Worm (Caenorhabditis elegans) whole organism, dauer: ENCODE measurements around the gene nspd-6.
"Not testable (repeated sequence)": the region's sequence is repeated elsewhere in the genome, so short reads cannot be mapped to it uniquely, and the experiment has no call there.

Experiments used
- unc-62 ChIP-seq: sonication (generic microtip); optimal IDR thresholded peaks from 2 replicates; lab custom pipeline; 2017; ENCODE audit warnings: missing biosample characterization, missing genetic modification reagents, missing genetic modification characterization

nspd-6 gene

DNA sequence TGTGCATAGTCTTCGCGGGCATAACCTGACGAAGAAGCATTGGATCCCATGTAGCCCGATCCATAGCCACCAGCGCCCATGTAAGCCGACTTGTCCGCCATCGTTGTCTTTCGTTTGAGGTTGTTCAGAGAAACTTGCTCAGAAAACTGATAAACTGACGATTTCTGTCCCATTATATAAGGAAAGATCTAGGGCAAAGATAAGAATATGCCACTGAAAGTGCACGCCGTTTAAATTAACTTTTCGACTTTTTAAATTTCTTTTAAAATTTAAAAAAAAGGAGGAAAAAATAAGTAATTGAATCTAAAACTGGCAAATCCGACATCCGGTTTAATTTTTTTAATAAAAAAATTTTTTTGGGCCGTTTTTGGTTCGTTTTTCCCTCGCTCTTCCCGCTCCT, at the start of gene nspd-6:
nspd-6 (minus strand) TSS at position 101 of the 400 bp plus-strand sequence.
- TF ChIP-seq unc-62 (GFP tag; lab: Kevin White, UChicago) = not testable (repeated sequence)

DNA sequence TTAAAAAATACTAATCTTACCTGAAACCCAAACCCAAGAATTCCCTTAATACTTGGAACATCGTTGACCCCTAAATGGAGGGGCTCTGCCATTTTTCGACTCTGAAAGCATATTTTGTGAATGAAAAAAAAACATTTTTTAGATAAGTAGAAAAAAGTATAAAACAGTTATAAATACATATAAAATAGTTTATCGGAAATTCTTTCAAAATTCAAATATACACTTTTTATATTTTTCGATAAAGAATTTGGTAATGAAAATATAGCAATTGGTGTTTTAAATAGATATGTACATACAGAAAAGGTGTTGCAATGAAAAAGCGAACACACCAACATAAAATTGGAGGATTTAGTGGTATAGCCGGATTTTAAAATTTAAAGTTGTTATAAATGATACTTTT, 49.6 kb upstream of the nspd-6 start, which contains the start of gene Y59E9AL.4:
Y59E9AL.4 (minus strand) TSS at position 101 of the 400 bp plus-strand sequence.
- no peak for TF ChIP-seq unc-62 (GFP tag; lab: Kevin White, UChicago)

DNA sequence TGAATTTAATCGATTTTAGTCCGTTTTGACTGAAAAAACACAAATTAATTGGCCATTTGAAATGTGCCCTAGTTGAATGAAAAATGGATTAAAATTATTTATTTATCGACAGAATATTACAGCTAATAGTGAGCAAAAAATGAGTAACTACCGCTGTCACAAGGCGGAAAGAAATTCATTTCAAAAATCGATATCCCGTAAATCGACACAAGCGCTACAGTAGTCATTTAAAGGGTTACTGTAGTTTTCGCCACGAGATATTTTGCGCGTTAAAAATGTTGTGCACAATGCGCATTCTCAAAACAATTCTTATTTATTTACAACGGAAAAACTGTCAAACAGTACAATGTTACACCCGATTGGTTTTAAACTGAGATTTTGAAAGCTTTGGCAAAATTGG, 45.1 kb upstream of the nspd-6 start:
- TF ChIP-seq unc-62 (GFP tag; lab: Kevin White, UChicago) = no peak

DNA sequence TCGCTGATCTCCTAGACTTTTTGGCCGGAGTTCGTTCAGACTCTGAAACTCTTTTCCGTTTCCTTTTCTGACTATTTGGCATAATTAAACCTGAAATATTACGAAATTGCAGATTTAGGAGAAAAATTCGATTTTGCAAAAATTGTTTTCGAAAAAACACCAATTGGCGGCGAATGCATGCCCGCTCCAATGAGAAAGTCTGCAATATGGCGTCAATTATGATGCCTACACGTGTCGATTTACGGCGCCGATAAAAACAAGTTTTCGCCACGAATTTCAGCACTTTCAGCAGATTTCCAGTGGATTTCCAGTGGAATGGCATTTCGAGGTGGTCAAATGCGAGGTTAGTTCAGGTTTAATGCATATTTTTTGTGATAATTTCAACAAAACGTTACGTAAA, 43.9 kb upstream of the nspd-6 start, which contains the start of the genes Y59E9AL.36 and nbet-1:
Y59E9AL.36 (minus strand) TSS at position 92 of the 400 bp plus-strand sequence.
nbet-1 (plus strand) TSS at position 112 of the 400 bp plus-strand sequence.
- no peak for TF ChIP-seq unc-62 (GFP tag; lab: Kevin White, UChicago)

DNA sequence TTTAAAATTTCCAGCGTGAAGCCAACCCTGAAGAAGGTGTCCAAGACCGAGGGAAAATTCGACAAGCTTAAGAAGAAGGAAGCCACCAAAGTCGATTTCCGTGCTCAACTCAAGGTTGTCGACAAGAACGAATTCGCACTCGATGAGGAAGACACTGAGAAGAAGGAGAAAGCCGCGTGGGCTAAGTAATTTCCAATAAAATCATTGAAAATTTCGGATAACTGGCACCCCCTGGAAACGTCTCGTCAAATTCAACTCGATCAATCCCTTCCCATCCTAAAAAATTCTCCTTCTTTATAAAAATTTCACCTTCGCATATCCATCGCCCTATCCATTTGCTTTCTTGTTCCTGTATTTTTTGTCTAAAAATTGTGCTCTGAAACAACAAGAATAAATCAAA, 41.2 kb upstream of the nspd-6 start:
- no peak for TF ChIP-seq unc-62 (GFP tag; lab: Kevin White, UChicago)

DNA sequence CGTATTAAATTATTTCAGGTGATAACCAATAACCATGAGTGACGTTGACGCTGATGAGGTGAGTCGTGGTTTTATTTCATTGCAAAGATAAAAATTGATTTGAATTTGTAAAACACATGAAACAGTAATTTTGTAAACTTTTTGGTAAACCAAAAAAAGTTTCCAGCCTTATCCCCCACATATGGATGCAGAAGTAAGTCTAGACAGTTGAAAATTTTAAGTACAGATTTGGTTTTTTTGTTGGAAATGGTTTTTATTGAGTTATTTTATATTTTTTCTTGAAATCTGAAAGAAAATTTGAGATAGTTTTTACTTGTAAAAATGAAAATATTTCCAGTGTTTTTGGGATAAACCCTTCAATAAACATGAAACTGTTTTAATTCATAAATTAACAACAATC, 39.0 kb upstream of the nspd-6 start, which contains the start of gene tni-4:
tni-4 (plus strand) TSS at position 19 of the 400 bp plus-strand sequence.
- no peak for TF ChIP-seq unc-62 (GFP tag; lab: Kevin White, UChicago)

DNA sequence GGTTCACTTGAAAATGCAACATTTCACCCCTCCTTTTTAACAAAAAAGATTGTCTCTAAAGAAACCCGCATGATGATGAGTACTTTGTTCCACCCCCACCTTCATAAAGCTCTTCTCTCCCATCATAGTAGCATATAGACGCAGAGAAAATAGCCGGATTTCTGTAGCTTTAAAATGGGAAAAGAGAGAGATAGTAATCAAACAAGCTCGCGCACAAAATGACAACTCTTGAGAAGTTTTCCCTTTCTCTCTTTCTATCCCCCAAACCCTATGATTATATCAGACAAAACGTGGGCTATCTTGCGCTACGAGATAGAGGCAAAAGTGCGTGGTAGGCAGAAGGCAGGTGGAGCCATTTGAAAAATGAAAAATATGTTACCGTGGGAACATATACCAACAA, 37.0 kb upstream of the nspd-6 start:
- no peak for TF ChIP-seq unc-62 (GFP tag; lab: Kevin White, UChicago)

DNA sequence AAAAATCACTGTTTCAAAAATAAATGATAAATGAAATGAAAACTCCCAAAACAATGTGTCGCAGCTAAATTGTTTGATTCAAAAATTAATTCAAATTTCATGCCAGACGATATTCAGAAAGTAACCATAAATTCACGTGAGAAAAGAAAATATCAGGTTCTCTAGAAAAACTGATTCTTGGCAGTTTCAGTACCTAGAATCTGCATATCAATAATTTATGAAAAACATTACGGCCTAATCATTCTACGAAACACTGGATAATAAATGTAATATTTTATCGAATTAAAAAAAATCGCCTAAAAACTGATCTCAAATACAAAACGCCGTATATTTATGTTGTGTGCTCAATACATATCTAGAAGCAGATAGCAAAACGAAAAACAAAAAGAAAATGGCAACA, 35.3 kb upstream of the nspd-6 start:
- TF ChIP-seq unc-62 (GFP tag; lab: Kevin White, UChicago) = no peak

DNA sequence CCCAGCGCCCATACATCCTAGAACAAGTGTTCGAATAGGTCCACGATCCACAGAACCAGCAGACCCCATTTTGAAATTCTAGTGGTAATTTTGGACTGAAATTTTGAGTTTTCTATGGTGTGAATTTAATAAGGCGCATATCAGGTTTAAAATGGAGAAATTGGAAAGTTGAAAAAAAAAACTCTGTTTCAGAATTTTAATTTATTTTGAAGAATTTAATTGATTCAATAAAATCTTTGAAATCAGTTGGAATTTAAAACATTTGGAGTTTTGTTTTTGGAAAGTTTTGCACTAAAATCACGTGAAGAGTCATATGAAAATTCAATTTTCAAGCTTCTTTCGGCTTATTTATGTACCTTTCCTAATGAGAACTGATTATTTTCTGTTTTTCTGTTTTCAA, 30.0 kb upstream of the nspd-6 start, which contains the start of gene gpa-18:
gpa-18 (minus strand) TSS at position 101 of the 400 bp plus-strand sequence.
- no peak for TF ChIP-seq unc-62 (GFP tag; lab: Kevin White, UChicago)

DNA sequence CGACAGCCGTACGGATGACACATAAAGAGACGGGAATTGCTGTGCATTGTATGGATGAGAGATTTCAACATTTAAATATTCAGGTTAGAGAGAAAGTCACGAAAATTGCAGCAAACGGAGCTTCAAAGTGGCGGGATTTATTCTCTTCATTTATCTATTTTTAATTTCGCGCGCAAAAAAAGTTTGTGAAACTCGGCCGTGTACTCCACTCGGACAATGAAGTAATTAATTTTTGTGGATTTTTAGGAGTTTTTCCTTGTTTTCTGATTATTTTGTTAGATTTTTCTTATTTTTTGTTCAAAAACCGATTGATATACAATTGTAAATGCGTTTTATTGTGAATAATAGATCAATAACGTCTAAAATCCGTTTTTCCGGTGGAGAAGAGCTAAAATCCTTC, 22.5 kb upstream of the nspd-6 start:
- no peak for TF ChIP-seq unc-62 (GFP tag; lab: Kevin White, UChicago)

DNA sequence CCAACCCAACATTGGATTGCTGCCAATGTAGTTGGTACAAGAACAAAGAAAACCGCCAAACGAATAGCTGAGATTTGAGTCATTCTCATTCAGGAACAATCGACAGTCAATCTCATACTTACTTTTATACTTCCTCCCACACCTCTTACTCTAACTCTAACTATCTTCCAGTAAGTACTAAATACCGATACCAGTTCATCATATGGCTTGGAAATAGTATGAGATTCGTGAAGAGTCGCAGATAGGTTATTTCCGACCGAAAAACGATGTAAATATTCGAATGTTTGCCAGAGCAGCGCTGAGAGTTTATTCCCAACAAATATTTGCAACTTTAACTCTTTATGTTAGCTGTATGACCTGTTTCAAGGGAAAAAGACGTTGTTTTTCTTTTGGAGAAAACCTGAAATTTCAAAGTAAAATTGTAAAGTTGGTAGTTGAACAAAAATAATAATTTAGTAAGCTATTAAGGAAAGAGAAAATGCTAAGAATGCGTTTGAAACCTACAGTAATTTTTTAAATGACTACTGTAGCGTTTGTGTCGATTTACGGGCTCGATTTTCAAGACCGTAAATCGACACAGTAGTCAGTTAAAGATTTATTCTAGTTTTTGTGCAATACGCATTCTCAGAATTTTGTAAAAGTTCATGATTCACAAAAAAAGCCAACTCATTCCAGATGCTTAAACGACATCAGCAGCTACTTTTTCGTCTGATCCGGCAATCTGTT, 21.1 kb upstream of the nspd-6 start, which contains the start of the genes W03F8.6 and mtrf-1L:
W03F8.6 (minus strand) TSS at position 101 of the 726 bp plus-strand sequence.
mtrf-1L (plus strand) TSS at position 676 of the 726 bp plus-strand sequence.
- no peak for TF ChIP-seq unc-62 (GFP tag; lab: Kevin White, UChicago)

DNA sequence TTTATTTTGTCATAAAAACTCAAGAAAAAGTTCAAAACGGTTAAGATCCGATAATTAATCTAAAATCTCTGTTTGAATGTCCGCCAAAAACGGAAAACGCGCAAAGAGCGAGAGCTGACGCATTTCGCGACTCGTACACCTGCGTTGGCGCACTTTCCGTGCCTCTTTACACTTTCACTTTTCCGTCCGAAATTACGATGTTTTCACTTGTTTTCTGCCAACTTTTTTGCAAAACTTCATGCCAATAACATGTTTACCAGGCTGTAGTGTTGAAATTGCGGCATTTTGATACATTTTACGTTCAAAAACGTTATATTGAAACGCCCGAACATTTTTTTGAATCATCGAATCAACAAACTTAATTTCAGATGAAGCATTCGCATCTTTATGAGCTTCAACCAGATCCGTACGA, 18.2 kb upstream of the nspd-6 start, which contains the start of gene W03F8.4:
W03F8.4 (plus strand) TSS at position 369 of the 412 bp plus-strand sequence.
- no peak for TF ChIP-seq unc-62 (GFP tag; lab: Kevin White, UChicago)

DNA sequence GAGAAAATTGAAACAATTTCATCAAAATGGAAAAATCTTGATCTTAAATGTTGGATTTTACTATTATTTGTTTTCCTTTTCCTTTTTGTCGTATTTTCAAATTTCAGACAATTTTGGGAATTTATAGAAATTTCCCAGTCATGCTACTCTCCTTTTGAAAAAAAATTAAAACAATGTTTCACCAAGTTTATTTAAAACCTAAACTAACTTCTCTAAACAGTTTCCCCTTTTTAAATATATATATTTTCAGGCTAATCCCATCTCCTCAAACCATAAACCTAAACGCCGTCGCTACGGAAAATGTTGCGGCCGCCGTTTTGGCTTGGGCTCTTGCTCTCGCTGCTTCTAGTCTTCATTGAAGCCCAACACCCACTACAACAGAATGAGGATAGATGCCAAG, 7.5 kb upstream of the nspd-6 start, which contains the start of gene lam-1:
lam-1 (plus strand) TSS at position 301 of the 400 bp plus-strand sequence.
- TF ChIP-seq unc-62 (GFP tag; lab: Kevin White, UChicago) = no peak

DNA sequence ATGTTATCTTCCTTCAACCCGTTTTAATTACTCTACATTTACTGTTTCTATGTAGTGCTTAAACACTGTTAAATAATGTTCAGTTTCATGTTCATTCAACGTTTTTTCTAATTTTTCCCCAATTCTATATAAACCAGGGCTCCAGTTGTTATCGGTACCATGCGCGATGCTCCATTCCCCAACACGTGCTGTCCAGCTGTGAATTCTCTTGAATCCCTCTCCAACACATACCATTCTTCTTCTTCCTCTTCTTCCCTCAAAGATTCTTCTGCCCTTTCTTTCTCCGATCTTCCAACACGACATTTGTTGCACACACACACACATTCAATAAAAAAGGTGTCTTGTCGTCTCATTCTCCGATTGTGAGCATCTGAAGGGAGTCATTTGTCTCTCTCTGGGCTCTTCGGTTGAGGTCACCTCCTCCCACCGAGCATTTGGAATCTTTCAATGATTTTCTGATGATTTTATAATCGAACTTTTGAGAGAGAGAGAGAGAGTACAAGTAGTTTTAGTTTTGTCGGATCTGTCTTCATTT, 6.5 kb upstream of the nspd-6 start:
- no peak for TF ChIP-seq unc-62 (GFP tag; lab: Kevin White, UChicago)

DNA sequence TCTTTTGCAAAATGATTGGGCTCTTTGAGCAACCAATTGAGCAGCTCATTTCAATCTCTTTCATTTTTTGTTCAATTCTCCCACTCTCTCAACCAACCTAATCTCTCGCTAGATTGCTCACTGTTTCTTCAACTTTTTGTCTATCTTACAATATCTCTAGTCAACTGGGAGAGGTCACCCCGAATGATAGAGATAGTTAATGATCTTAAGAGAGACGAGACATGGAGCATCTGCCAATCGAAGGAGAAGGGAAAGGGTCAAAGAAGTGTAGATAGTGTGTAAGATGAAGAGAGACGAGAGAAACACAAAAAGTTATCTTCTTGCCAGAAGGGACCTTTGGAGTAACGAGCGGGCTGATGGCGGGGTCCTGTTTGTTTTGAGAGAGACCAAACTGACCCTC, 3.8 kb upstream of the nspd-6 start:
- no peak for TF ChIP-seq unc-62 (GFP tag; lab: Kevin White, UChicago)

DNA sequence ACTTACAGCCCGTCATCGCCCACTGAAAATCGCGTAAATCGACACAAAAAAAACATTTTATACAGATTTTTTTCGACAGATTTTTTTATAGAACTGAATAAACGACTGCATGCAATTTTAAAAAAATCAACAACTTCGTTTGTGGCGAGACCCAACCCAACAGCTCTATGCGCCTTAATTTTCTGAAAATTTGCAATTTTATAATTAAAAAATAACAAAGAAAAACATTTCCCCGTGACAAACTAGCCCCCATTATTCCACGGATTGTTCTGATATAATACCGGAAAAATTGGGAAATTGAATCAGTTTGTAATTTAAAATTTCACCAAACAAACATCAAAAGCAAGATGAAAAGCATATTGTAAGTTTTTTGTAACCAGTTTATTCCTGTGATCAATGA, 504 bp upstream of the nspd-6 start, which contains the start of gene ptp-5.1:
ptp-5.1 (plus strand) TSS at position 301 of the 400 bp plus-strand sequence.
- TF ChIP-seq unc-62 (GFP tag; lab: Kevin White, UChicago) = no peak
